Fruit fly (Drosophila melanogaster) whole organism, pupa: Measurements from ENCODE around the gene CG43362.

Experiments
- CG10348 ChIP-seq: fragments of 200-800 bp; sonication (Bioruptor generic); IDR thresholded peaks from 2 replicates; pipeline ENCODE4 v1.3.6; 2022; ENCODE audit warnings: missing biosample characterization, missing genetic modification characterization
- CG13204 ChIP-seq: fragments of 200-800 bp; sonication (Bioruptor generic); optimal IDR thresholded peaks from 2 replicates; lab custom pipeline; 2018; ENCODE audit warnings: missing biosample characterization, mild to moderate bottlenecking, missing genetic modification characterization, moderate library complexity
- CG9948 ChIP-seq: fragments of 200-800 bp; sonication (Bioruptor generic); optimal IDR thresholded peaks from 2 replicates; lab custom pipeline; 2018; ENCODE audit warnings: missing biosample characterization, mild to moderate bottlenecking, missing genetic modification characterization, moderate library complexity
- Snoo ChIP-seq: fragments of 200-800 bp; sonication (Bioruptor generic); optimal IDR thresholded peaks from 3 replicates; lab custom pipeline; 2017; ENCODE audit warnings: missing biosample characterization, mild to moderate bottlenecking, missing genetic modification characterization, inconsistent platforms
- rn ChIP-seq: fragments of 200-800 bp; sonication (Bioruptor generic); IDR thresholded peaks from 2 replicates; pipeline ENCODE4 v1.3.6; 2022; ENCODE audit warnings: missing biosample characterization, missing genetic modification characterization

- TF ChIP-seq CG9948 (tag; lab: Kevin White, UChicago) (no peak), CG10348 (no peak), CG13204 (no peak), rn (GFP tag; lab: Robert Waterston, UW) (no peak), Snoo (tag; lab: Kevin White, UChicago) (no peak)
Observed at dm6 chr2L:18304469-18304868, 13.2 kb upstream of the CG43362 start.
